Fruit fly (Drosophila melanogaster) whole organism, embryonic: Measurements from ENCODE around the gene CG32647.

Experiments
- ATbp ChIP-seq: fragments of 200-800 bp; sonication (Bioruptor generic); optimal IDR thresholded peaks from 2 replicates; lab custom pipeline; 2017; ENCODE audit warnings: missing biosample characterization, mild to moderate bottlenecking, missing genetic modification characterization, missing genetic modification reagents
- Aef1 ChIP-seq: fragments of 200-800 bp; sonication (Bioruptor generic); IDR thresholded peaks from 3 replicates; pipeline ENCODE4 v1.3.6; 2022; ENCODE audit warnings: missing biosample characterization, missing genetic modification characterization
- Bdp1 ChIP-seq: fragments of 200-800 bp; sonication (Bioruptor generic); optimal IDR thresholded peaks from 3 replicates; lab custom pipeline; 2016; ENCODE audit warnings: missing biosample characterization, missing genetic modification characterization
- CG10654 ChIP-seq: fragments of 200-800 bp; sonication (Bioruptor generic); optimal IDR thresholded peaks from 2 replicates; lab custom pipeline; 2016; ENCODE audit warnings: missing biosample characterization, missing genetic modification characterization
- CG11504 ChIP-seq: fragments of 200-800 bp; sonication (Bioruptor generic); optimal IDR thresholded peaks from 3 replicates; lab custom pipeline; 2019; ENCODE audit warnings: missing biosample characterization, mild to moderate bottlenecking, missing genetic modification characterization, moderate library complexity
- CG11723 ChIP-seq: fragments of 200-800 bp; sonication (Bioruptor generic); optimal IDR thresholded peaks from 2 replicates; lab custom pipeline; 2017; ENCODE audit warnings: missing biosample characterization, mild to moderate bottlenecking, missing genetic modification characterization
- CG12236 ChIP-seq: fragments of 200-800 bp; sonication (Bioruptor generic); optimal IDR thresholded peaks from 2 replicates; lab custom pipeline; 2016; ENCODE audit warnings: missing biosample characterization, missing genetic modification characterization
- CG18476 ChIP-seq: fragments of 200-800 bp; sonication (Bioruptor generic); optimal IDR thresholded peaks from 2 replicates; lab custom pipeline; 2016; ENCODE audit warnings: missing biosample characterization, mild to moderate bottlenecking, missing genetic modification characterization
- CG3163 ChIP-seq: fragments of 200-800 bp; sonication (Bioruptor generic); optimal IDR thresholded peaks from 3 replicates; lab custom pipeline; 2016; ENCODE audit warnings: missing biosample characterization, missing genetic modification characterization
- CG33557 ChIP-seq: fragments of 200-800 bp; sonication (Bioruptor generic); optimal IDR thresholded peaks from 2 replicates; lab custom pipeline; 2019; ENCODE audit warnings: missing biosample characterization, mild to moderate bottlenecking, missing genetic modification characterization, moderate library complexity
- CG6254 ChIP-seq: fragments of 200-800 bp; sonication (Bioruptor generic); optimal IDR thresholded peaks from 3 replicates; lab custom pipeline; 2017; ENCODE audit warnings: mild to moderate bottlenecking, missing biosample characterization, missing genetic modification reagents, missing genetic modification characterization
- CG6813 ChIP-seq: fragments of 200-800 bp; sonication (Bioruptor generic); optimal IDR thresholded peaks from 2 replicates; lab custom pipeline; 2017; ENCODE audit warnings: missing biosample characterization, missing genetic modification characterization, mild to moderate bottlenecking, moderate library complexity, missing genetic modification reagents
- CG6854 ChIP-seq: fragments of 200-800 bp; sonication (Bioruptor generic); optimal IDR thresholded peaks from 3 replicates; lab custom pipeline; 2017; ENCODE audit warnings: missing biosample characterization, mild to moderate bottlenecking, missing genetic modification characterization
- CG8388 ChIP-seq: fragments of 200-800 bp; sonication (Bioruptor generic); optimal IDR thresholded peaks from 2 replicates; lab custom pipeline; 2019; ENCODE audit warnings: missing biosample characterization, mild to moderate bottlenecking, missing genetic modification characterization, moderate library complexity
- CkIIα-i1 ChIP-seq: fragments of 200-800 bp; sonication (Bioruptor generic); IDR thresholded peaks from 2 replicates; pipeline ENCODE4 v1.3.6; 2022; ENCODE audit warnings: missing biosample characterization, missing genetic modification characterization
- HmgD ChIP-seq: fragments of 200-800 bp; sonication (Bioruptor generic); optimal IDR thresholded peaks from 3 replicates; lab custom pipeline; 2016; ENCODE audit warnings: missing biosample characterization, missing genetic modification characterization
- Kr ChIP-seq: fragments of 200-800 bp; sonication (Bioruptor generic); optimal IDR thresholded peaks from 2 replicates; lab custom pipeline; 2017; ENCODE audit warnings: missing biosample characterization, mild to moderate bottlenecking, missing genetic modification characterization
- Lim3 ChIP-seq: fragments of 200-800 bp; sonication (Bioruptor generic); IDR thresholded peaks from 2 replicates; pipeline ENCODE4 v1.3.6; 2022; ENCODE audit warnings: missing biosample characterization, missing genetic modification characterization
- Mes4 ChIP-seq: fragments of 200-800 bp; sonication (Bioruptor generic); optimal IDR thresholded peaks from 2 replicates; lab custom pipeline; 2016; ENCODE audit warnings: missing biosample characterization, missing genetic modification characterization
- Pdp1 ChIP-seq, 2 experiments: fragments of 200-800 bp; sonication (Bioruptor generic); optimal IDR thresholded peaks; 3 replicates each; lab custom pipeline; 2016; ENCODE audit warnings: missing biosample characterization in 2 of 2, missing genetic modification characterization in 2 of 2, mild to moderate bottlenecking in 1 of 2, moderate library complexity in 1 of 2
- Sin3A ChIP-seq: fragments of >200 bp; optimal IDR thresholded peaks from 2 replicates; lab custom pipeline; 2018
- Sry-β ChIP-seq: fragments of 200-800 bp; sonication (Bioruptor generic); optimal IDR thresholded peaks from 2 replicates; lab custom pipeline; 2018; ENCODE audit warnings: missing biosample characterization, mild to moderate bottlenecking, missing genetic modification characterization, moderate library complexity
- Sry-δ ChIP-seq: fragments of 200-800 bp; sonication (Bioruptor generic); optimal IDR thresholded peaks from 2 replicates; lab custom pipeline; 2016; ENCODE audit warnings: missing biosample characterization, missing genetic modification characterization
- Ssrp ChIP-seq: fragments of 200-800 bp; sonication (Bioruptor generic); optimal IDR thresholded peaks from 2 replicates; lab custom pipeline; 2018; ENCODE audit warnings: missing biosample characterization, mild to moderate bottlenecking, missing genetic modification characterization, moderate library complexity
- Usf ChIP-seq: fragments of 200-800 bp; sonication (Bioruptor generic); optimal IDR thresholded peaks from 2 replicates; lab custom pipeline; 2017; ENCODE audit warnings: missing genotype, missing biosample characterization, missing genetic modification characterization
- al ChIP-seq: fragments of 200-800 bp; sonication (Bioruptor generic); IDR thresholded peaks from 2 replicates; pipeline ENCODE4 v1.3.6; 2022; ENCODE audit warnings: missing biosample characterization, missing genetic modification characterization
- ara ChIP-seq: fragments of 200-800 bp; sonication (Bioruptor generic); IDR thresholded peaks from 2 replicates; pipeline ENCODE4 v1.3.6; 2022; ENCODE audit warnings: missing biosample characterization, missing genetic modification characterization
- bigmax ChIP-seq: fragments of 200-800 bp; sonication (Bioruptor generic); optimal IDR thresholded peaks from 2 replicates; lab custom pipeline; 2018; ENCODE audit warnings: missing biosample characterization, mild to moderate bottlenecking, missing genetic modification characterization
- br ChIP-seq: fragments of >200 bp; optimal IDR thresholded peaks from 2 replicates; lab custom pipeline; 2017
- corto ChIP-seq: fragments of 200-800 bp; sonication (Bioruptor generic); optimal IDR thresholded peaks from 2 replicates; lab custom pipeline; 2016; ENCODE audit warnings: missing biosample characterization, mild to moderate bottlenecking, missing genetic modification characterization, moderate library complexity
- crc ChIP-seq: fragments of 200-800 bp; sonication (Bioruptor generic); optimal IDR thresholded peaks from 2 replicates; lab custom pipeline; 2016; ENCODE audit warnings: missing biosample characterization, missing genetic modification characterization
- croc ChIP-seq: fragments of 200-800 bp; sonication (Bioruptor generic); conservative IDR thresholded peaks from 3 replicates; pipeline ENCODE4 v1.3.6; 2022; ENCODE audit warnings: missing biosample characterization, missing genetic modification characterization
- en ChIP-seq: fragments of 200-800 bp; sonication (Bioruptor generic); optimal IDR thresholded peaks from 2 replicates; lab custom pipeline; 2016; ENCODE audit warnings: missing biosample characterization, missing genetic modification characterization
- ewg ChIP-seq: fragments of 200-800 bp; sonication (Bioruptor generic); optimal IDR thresholded peaks from 3 replicates; lab custom pipeline; 2017; ENCODE audit warnings: mild to moderate bottlenecking, missing biosample characterization, missing genetic modification reagents, missing genetic modification characterization
- fd102C ChIP-seq: fragments of 200-800 bp; sonication (Bioruptor generic); optimal IDR thresholded peaks from 2 replicates; lab custom pipeline; 2018; ENCODE audit warnings: missing biosample characterization, mild to moderate bottlenecking, missing genetic modification characterization, moderate library complexity
- her ChIP-seq: fragments of 200-800 bp; sonication (Bioruptor generic); optimal IDR thresholded peaks from 2 replicates; lab custom pipeline; 2016; ENCODE audit warnings: missing biosample characterization, missing genetic modification characterization
- ken ChIP-seq: fragments of 200-800 bp; sonication (Bioruptor generic); IDR thresholded peaks from 3 replicates; pipeline ENCODE4 v1.3.6; 2022; ENCODE audit warnings: missing biosample characterization, missing genetic modification characterization
- nom ChIP-seq: fragments of 200-800 bp; sonication (Bioruptor generic); optimal IDR thresholded peaks from 2 replicates; lab custom pipeline; 2017; ENCODE audit warnings: missing biosample characterization, missing genetic modification characterization, mild to moderate bottlenecking, moderate library complexity, missing genetic modification reagents
- odd ChIP-seq: fragments of 200-800 bp; sonication (Bioruptor generic); optimal IDR thresholded peaks from 2 replicates; lab custom pipeline; 2017; ENCODE audit warnings: missing biosample characterization, mild to moderate bottlenecking, missing genetic modification characterization
- pb ChIP-seq: fragments of 200-800 bp; sonication (Bioruptor generic); optimal IDR thresholded peaks from 3 replicates; lab custom pipeline; 2016; ENCODE audit warnings: missing biosample characterization, missing genetic modification characterization
- peb ChIP-seq: fragments of 200-800 bp; sonication (Bioruptor generic); IDR thresholded peaks from 2 replicates; pipeline ENCODE4 v1.3.6; 2022; ENCODE audit warnings: missing biosample characterization, missing genetic modification characterization
- pnt ChIP-seq: fragments of 200-800 bp; sonication (Bioruptor generic); optimal IDR thresholded peaks from 3 replicates; lab custom pipeline; 2016; ENCODE audit warnings: missing biosample characterization, missing genetic modification characterization
- sens ChIP-seq: fragments of 200-800 bp; sonication (Bioruptor generic); peaks from one replicate; lab custom pipeline; 2016; ENCODE audit warnings: missing biosample characterization, missing genetic modification characterization
- shn ChIP-seq: fragments of 200-800 bp; sonication (Bioruptor generic); optimal IDR thresholded peaks from 3 replicates; lab custom pipeline; 2016; ENCODE audit warnings: missing biosample characterization, missing genetic modification characterization
- ssp ChIP-seq: fragments of 200-800 bp; sonication (Bioruptor generic); IDR thresholded peaks from 2 replicates; pipeline ENCODE4 v1.3.6; 2022; ENCODE audit warnings: missing biosample characterization, missing genetic modification characterization
- sug ChIP-seq: fragments of 200-800 bp; optimal IDR thresholded peaks from 2 replicates; lab custom pipeline; 2019; ENCODE audit warnings: missing biosample characterization, mild to moderate bottlenecking, missing genetic modification characterization, moderate library complexity
- tx ChIP-seq: fragments of 200-800 bp; sonication (Bioruptor generic); optimal IDR thresholded peaks from 2 replicates; lab custom pipeline; 2016; ENCODE audit warnings: missing biosample characterization, missing genetic modification characterization
- vnd ChIP-seq: fragments of 200-800 bp; sonication (Bioruptor generic); IDR thresholded peaks from 3 replicates; pipeline ENCODE4 v1.3.6; 2022; ENCODE audit warnings: missing biosample characterization, missing genetic modification characterization; ENCODE audit not compliant: partially characterized antibody
- z ChIP-seq: fragments of 200-800 bp; sonication (Bioruptor generic); IDR thresholded peaks from 3 replicates; pipeline ENCODE4 v1.3.6; 2022; ENCODE audit warnings: missing biosample characterization, missing genetic modification characterization

The CG32647 gene

dm6 chrX:12735478-12736428 lies 49.0 kb downstream of the CG32647 start:
- peak; percentile 97 for TF ChIP-seq Usf
- TF ChIP-seq CG18476 (GFP tag; lab: Kevin White, UChicago): peak; percentile 93
- peak; percentile 89 for TF ChIP-seq crc (GFP tag; lab: Kevin White, UChicago)
- TF ChIP-seq her (GFP tag; lab: Kevin White, UChicago): peak; percentile 72
- TF ChIP-seq peb (GFP tag; lab: Robert Waterston, UW): 0 out of 2 replicates have a peak, but pooled peaks have one; percentile 43
- peak; percentile 83 for TF ChIP-seq en (GFP tag; lab: Kevin White, UChicago)
- peak; percentile 73 for TF ChIP-seq ssp (GFP tag; lab: Robert Waterston, UW)
- TF ChIP-seq Sry-β (GFP tag; lab: Kevin White, UChicago): peak; percentile 59
- TF ChIP-seq CkIIα-i1 (GFP tag; lab: Robert Waterston, UW): no peak
- TF ChIP-seq Sry-δ (GFP tag; lab: Kevin White, UChicago): peak; percentile 51
- no peak for TF ChIP-seq br (lab: Kevin White, UChicago)
- TF ChIP-seq Lim3: 0 out of 2 replicates have a peak, but pooled peaks have one; percentile 22
- TF ChIP-seq CG6254: peak; percentile 81
- no peak for TF ChIP-seq Sin3A (lab: Kevin White, UChicago)
- peak; percentile 71 for TF ChIP-seq corto
- peak; percentile 87 for TF ChIP-seq pnt (GFP tag; lab: Kevin White, UChicago)
- TF ChIP-seq Kr (GFP tag; lab: Kevin White, UChicago): peak; percentile 74
- peak; percentile 96 for TF ChIP-seq CG11504
- peak; percentile 89 for TF ChIP-seq Mes4 (GFP tag; lab: Kevin White, UChicago)
- peak; percentile 92 for TF ChIP-seq CG8388 (GFP tag; lab: Kevin White, UChicago)
- peak; percentile 68 for TF ChIP-seq Aef1 (GFP tag; lab: Robert Waterston, UW)
- peak; percentile 85 for TF ChIP-seq ATbp (GFP tag; lab: Kevin White, UChicago)
- peak; percentile 90 for TF ChIP-seq CG6813
- TF ChIP-seq fd102C (GFP tag; lab: Kevin White, UChicago): peak; percentile 75
- TF ChIP-seq CG12236 (GFP tag; lab: Kevin White, UChicago): peak; percentile 88
- no peak for TF ChIP-seq vnd (GFP tag; lab: Robert Waterston, UW)
- peak; percentile 99 for TF ChIP-seq sens (GFP tag; lab: Kevin White, UChicago)
- TF ChIP-seq Bdp1: peak; percentile 76
- peak; percentile 92 for TF ChIP-seq CG10654
- peak; percentile 93 for TF ChIP-seq CG6854 (GFP tag; lab: Kevin White, UChicago)
- peak; percentile 95 for TF ChIP-seq CG11723 (GFP tag; lab: Kevin White, UChicago)
- TF ChIP-seq CG3163 (GFP tag; lab: Kevin White, UChicago): peak; percentile 62
- TF ChIP-seq odd: peak; percentile 93
- TF ChIP-seq shn (GFP tag; lab: Kevin White, UChicago): peak; percentile 81
- TF ChIP-seq Pdp1 (GFP tag; optimal IDR thresholded peaks at IDR 0.05; lab: Kevin White, UChicago): peak; percentile 95 to 98
- TF ChIP-seq ewg: peak; percentile 76
- TF ChIP-seq ken: peak; percentile 76
- TF ChIP-seq tx: peak; percentile 86
- TF ChIP-seq z (GFP tag; lab: Robert Waterston, UW): no peak
- TF ChIP-seq croc (GFP tag; lab: Robert Waterston, UW): peak; percentile 83
- no peak for TF ChIP-seq bigmax
- TF ChIP-seq al (GFP tag; lab: Robert Waterston, UW): peak; percentile 73
- peak; percentile 53 for TF ChIP-seq HmgD (GFP tag; lab: Kevin White, UChicago)
- TF ChIP-seq ara (GFP tag; lab: Robert Waterston, UW): peak; percentile 74
- peak; percentile 56 for TF ChIP-seq nom (GFP tag; lab: Kevin White, UChicago)
- TF ChIP-seq Ssrp (tag; lab: Kevin White, UChicago): peak; percentile 96
- peak; percentile 92 for TF ChIP-seq pb
- peak; percentile 87 for TF ChIP-seq sug (tag; lab: Kevin White, UChicago)
- TF ChIP-seq CG33557 (GFP tag; lab: Kevin White, UChicago): peak; percentile 88
